Worm (Caenorhabditis elegans): ENCODE data around the gene nhr-178.
A peak's percentile ranks its signal among the peaks of the same experiment; 100 is the strongest.

nhr-178 gene

ce11 chrV:1577092-1577709, 30.6 kb downstream of the nhr-178 start:
- no peak for TF ChIP-seq nhr-47 (tag; optimal IDR thresholded peaks at IDR 0.05)
- TF ChIP-seq tlp-1 (tag; optimal IDR thresholded peaks at IDR 0.05): no peak
- TF ChIP-seq blmp-1 (tag; optimal IDR thresholded peaks at IDR 0.05): no peak
- TF ChIP-seq pax-3 (tag; optimal IDR thresholded peaks at IDR 0.05): no peak
- TF ChIP-seq egl-13 (tag; optimal IDR thresholded peaks at IDR 0.05): no peak
- TF ChIP-seq hlh-17 (GFP tag; optimal IDR thresholded peaks at IDR 0.05; ENCODE audit: borderline replicate concordance): no peak
- no peak for TF ChIP-seq C04F5.9 (tag; optimal IDR thresholded peaks at IDR 0.05)
- TF ChIP-seq mab-9 (GFP tag; IDR thresholded peaks at IDR 0.05): no peak
- no peak for TF ChIP-seq nhr-85 (tag)
- TF ChIP-seq ceh-82 (tag; optimal IDR thresholded peaks at IDR 0.05): no peak
- no peak for TF ChIP-seq efl-1 (optimal IDR thresholded peaks at IDR 0.05)
- no peak for TF ChIP-seq efl-1 (GFP tag; optimal IDR thresholded peaks at IDR 0.05 in 1 of 2)
- no peak for TF ChIP-seq egl-27 (tag; optimal IDR thresholded peaks at IDR 0.05)
- no peak for TF ChIP-seq unc-30 (tag; optimal IDR thresholded peaks at IDR 0.05)
- no peak for TF ChIP-seq aly-2 (tag; optimal IDR thresholded peaks at IDR 0.05)
- TF ChIP-seq lin-15B (tag; optimal IDR thresholded peaks at IDR 0.05): no peak
- TF ChIP-seq snpc-4 (tag; optimal IDR thresholded peaks at IDR 0.05): no peak
- no peak for TF ChIP-seq lin-35 (GFP tag; optimal IDR thresholded peaks at IDR 0.05)
- TF ChIP-seq lsy-2 (tag; optimal IDR thresholded peaks at IDR 0.05): no peak
- TF ChIP-seq mep-1 (tag; optimal IDR thresholded peaks at IDR 0.05): no peak

- TF ChIP-seq sptf-1 (tag; optimal IDR thresholded peaks at IDR 0.05) (no peak), ces-1 (GFP tag; optimal IDR thresholded peaks at IDR 0.05) (no peak), fkh-10 (GFP tag; optimal IDR thresholded peaks at IDR 0.05) (no peak), dpl-1 (GFP tag; optimal IDR thresholded peaks at IDR 0.05) (no peak)
Measured at ce11 chrV:1575493-1576084, 32.2 kb downstream of the nhr-178 start.

ce11 chrV:1574599-1574998, 33.2 kb downstream of the nhr-178 start:
- no peak for TF ChIP-seq nhr-19 (GFP tag; conservative IDR thresholded peaks at IDR 0.05)
- TF ChIP-seq dsc-1 (tag; optimal IDR thresholded peaks at IDR 0.05): peak; percentile 10

- TF ChIP-seq ztf-11 (tag; optimal IDR thresholded peaks at IDR 0.05) (peak in 1 of 2 experiments; percentile 21), vab-15 (tag; optimal IDR thresholded peaks at IDR 0.05) (no peak), ama-1 (optimal IDR thresholded peaks at IDR 0.05) (no peak), nhr-85 (tag) (peak; percentile 42), ceh-63 (GFP tag; optimal IDR thresholded peaks at IDR 0.05) (no peak)
Measured at ce11 chrV:1572585-1572984, 35.2 kb downstream of the nhr-178 start.

ce11 chrV:1570679-1571078, 37.1 kb downstream of the nhr-178 start:
- TF ChIP-seq dsc-1 (tag; optimal IDR thresholded peaks at IDR 0.05): peak; percentile 13
- TF ChIP-seq tbx-2 (tag; optimal IDR thresholded peaks at IDR 0.05): no peak

- TF ChIP-seq hlh-17 (GFP tag; optimal IDR thresholded peaks at IDR 0.05; ENCODE audit: borderline replicate concordance) (no peak), xbp-1 (tag; optimal IDR thresholded peaks at IDR 0.05) (peak; percentile 91), nhr-12 (tag; optimal IDR thresholded peaks at IDR 0.05) (no peak), blmp-1 (tag; optimal IDR thresholded peaks at IDR 0.05) (peak; percentile 52), nhr-90 (tag; optimal IDR thresholded peaks at IDR 0.05; ENCODE audit: poor library complexity) (no peak), rnt-1 (tag; optimal IDR thresholded peaks at IDR 0.05) (no peak), isw-1 (GFP tag; IDR thresholded peaks at IDR 0.05) (no peak), lin-14 (GFP tag; optimal IDR thresholded peaks at IDR 0.05) (no peak), efl-1 (optimal IDR thresholded peaks at IDR 0.05) (no peak), efl-1 (GFP tag; optimal IDR thresholded peaks at IDR 0.05 in 1 of 2) (no peak), nhr-19 (GFP tag; conservative IDR thresholded peaks at IDR 0.05) (no peak), lin-39 (tag; optimal IDR thresholded peaks at IDR 0.05) (no peak), mab-9 (GFP tag; IDR thresholded peaks at IDR 0.05) (no peak)
Measured at ce11 chrV:1569750-1570419, 37.9 kb downstream of the nhr-178 start.
